Fruit fly (Drosophila melanogaster): ENCODE results near the gene TM9SF3.

The TM9SF3 gene

DNA sequence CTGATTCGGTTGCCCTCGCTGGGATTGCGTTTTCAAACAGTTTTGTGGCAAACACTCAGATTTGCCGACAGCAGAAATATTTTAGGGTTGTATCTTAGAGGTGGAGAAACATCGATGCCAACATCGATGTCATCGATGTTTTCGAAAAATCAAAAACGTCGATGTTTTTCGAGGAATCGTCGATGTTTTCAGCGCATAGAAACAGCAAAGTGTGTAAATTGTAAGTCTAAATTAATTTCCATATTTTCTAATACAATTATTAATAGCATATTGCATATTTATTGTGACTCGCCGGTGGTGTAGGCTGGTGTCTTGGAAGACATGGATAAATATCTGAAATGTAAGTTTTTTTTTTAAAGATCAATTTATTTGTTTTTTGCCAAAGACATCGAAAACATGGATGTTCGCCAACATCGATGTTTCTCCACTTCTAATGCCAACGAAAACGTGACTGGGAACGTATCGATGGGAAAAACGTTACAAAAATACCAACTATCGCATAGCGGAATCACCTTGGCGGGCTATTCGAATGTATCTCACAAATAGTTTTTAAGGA, at the start of gene TM9SF3:
Gene TM9SF3 (minus strand): TSS at position 120 of the 556 bp plus-strand sequence.
- TF ChIP-seq bab1 (GFP tag; optimal IDR thresholded peaks at IDR 0.05) (peak; percentile 12), CG12768 (GFP tag; optimal IDR thresholded peaks at IDR 0.05) (no peak), cic (GFP tag; optimal IDR thresholded peaks at IDR 0.05) (no peak), CG11617 (GFP tag; optimal IDR thresholded peaks at IDR 0.05) (peak; percentile 2), kay (GFP tag; ENCODE audit: borderline replicate concordance) (no peak), cnc (optimal IDR thresholded peaks at IDR 0.05) (no peak), CG1620 (GFP tag; optimal IDR thresholded peaks at IDR 0.05) (peak; percentile 51), Mnt (GFP tag; optimal IDR thresholded peaks at IDR 0.05) (peak; percentile 32), Hr96 (GFP tag; optimal IDR thresholded peaks at IDR 0.05) (peak; percentile 26), CG5204 (GFP tag; optimal IDR thresholded peaks at IDR 0.05) (peak; percentile 38), tj (GFP tag; optimal IDR thresholded peaks at IDR 0.05) (peak; percentile 43), Clk (GFP tag; optimal IDR thresholded peaks at IDR 0.05) (no peak), CG33017 (tag; optimal IDR thresholded peaks at IDR 0.05) (no peak), pad (GFP tag; optimal IDR thresholded peaks at IDR 0.05) (no peak), CG7045 (GFP tag; optimal IDR thresholded peaks at IDR 0.05) (no peak), Crg-1 (GFP tag; optimal IDR thresholded peaks at IDR 0.05) (no peak), toe (GFP tag; optimal IDR thresholded peaks at IDR 0.05) (peak; percentile 44), CG14711 (tag; optimal IDR thresholded peaks at IDR 0.05) (peak; percentile 90)

DNA sequence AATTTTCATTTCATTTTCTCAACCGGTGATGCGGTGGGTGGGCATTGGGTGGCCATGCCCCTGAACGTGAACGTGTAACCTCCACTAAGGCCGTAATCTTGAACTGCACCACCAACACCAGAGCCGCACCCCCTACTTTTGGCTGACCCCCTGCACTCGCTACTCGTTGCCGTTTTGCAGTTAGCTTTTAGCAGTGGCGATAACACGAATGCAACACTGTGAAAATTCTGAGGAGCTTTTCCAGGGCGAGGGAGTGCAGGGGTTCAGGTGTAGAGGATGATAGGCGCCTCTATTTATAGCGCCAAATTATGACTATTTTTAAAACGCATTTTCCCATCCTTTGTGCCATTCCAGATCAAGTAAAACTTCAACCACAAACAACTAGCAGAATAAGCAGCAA, 40.0 kb upstream of the TM9SF3 start:
- no peak for TF ChIP-seq CG1620 (GFP tag; optimal IDR thresholded peaks at IDR 0.05)
- no peak for TF ChIP-seq toe (GFP tag; optimal IDR thresholded peaks at IDR 0.05)
- no peak for TF ChIP-seq CG7045 (GFP tag; optimal IDR thresholded peaks at IDR 0.05)
- TF ChIP-seq CG14711 (tag; optimal IDR thresholded peaks at IDR 0.05) = peak; percentile 54
- TF ChIP-seq CG11617 (GFP tag; optimal IDR thresholded peaks at IDR 0.05) = no peak
- no peak for TF ChIP-seq Clk (GFP tag; optimal IDR thresholded peaks at IDR 0.05)
- peak; percentile 36 for TF ChIP-seq pad (GFP tag; optimal IDR thresholded peaks at IDR 0.05)
- peak; percentile 14 for TF ChIP-seq CG12768 (GFP tag; optimal IDR thresholded peaks at IDR 0.05)
- no peak for TF ChIP-seq ovo (GFP tag; optimal IDR thresholded peaks at IDR 0.05)
- TF ChIP-seq CG7101 (tag; optimal IDR thresholded peaks at IDR 0.05) = peak; percentile 29
- no peak for TF ChIP-seq kay (GFP tag; ENCODE audit: borderline replicate concordance)
- TF ChIP-seq CG33017 (tag; optimal IDR thresholded peaks at IDR 0.05) = peak; percentile 5
- TF ChIP-seq CG5204 (GFP tag; optimal IDR thresholded peaks at IDR 0.05) = no peak
- TF ChIP-seq Hr96 (GFP tag; optimal IDR thresholded peaks at IDR 0.05) = no peak
- no peak for TF ChIP-seq Crg-1 (GFP tag; optimal IDR thresholded peaks at IDR 0.05)
- TF ChIP-seq cic (GFP tag; optimal IDR thresholded peaks at IDR 0.05) = peak; percentile 73
- TF ChIP-seq Mnt (GFP tag; optimal IDR thresholded peaks at IDR 0.05) = peak; percentile 66
- TF ChIP-seq cnc (optimal IDR thresholded peaks at IDR 0.05) = no peak
- TF ChIP-seq bab1 (GFP tag; optimal IDR thresholded peaks at IDR 0.05) = no peak
- TF ChIP-seq tj (GFP tag; optimal IDR thresholded peaks at IDR 0.05) = no peak

DNA sequence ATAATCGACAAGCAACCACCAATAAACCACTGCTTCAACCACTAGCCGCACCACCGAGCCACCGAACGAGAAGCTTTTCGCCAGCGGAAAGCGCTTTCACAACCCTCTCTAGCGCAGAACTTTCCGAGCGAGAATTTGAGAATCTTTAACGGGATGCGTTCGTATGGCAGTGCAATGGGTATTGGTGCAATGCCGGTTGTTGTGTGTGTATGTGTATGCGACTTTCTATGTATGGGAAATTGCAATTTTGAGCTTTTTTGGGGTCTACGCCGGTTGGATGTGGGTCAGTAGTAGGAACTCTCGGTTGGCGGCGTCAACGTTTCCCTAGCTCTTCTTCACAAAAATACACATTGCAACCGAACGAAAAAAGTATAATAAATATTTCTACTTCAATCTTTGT, 39.1 kb upstream of the TM9SF3 start:
- no peak for TF ChIP-seq tj (GFP tag; optimal IDR thresholded peaks at IDR 0.05)
- TF ChIP-seq CG12768 (GFP tag; optimal IDR thresholded peaks at IDR 0.05) = peak; percentile 78
- no peak for TF ChIP-seq Crg-1 (GFP tag; optimal IDR thresholded peaks at IDR 0.05)
- peak; percentile 89 for TF ChIP-seq cic (GFP tag; optimal IDR thresholded peaks at IDR 0.05)
- no peak for TF ChIP-seq cnc (optimal IDR thresholded peaks at IDR 0.05)
- no peak for TF ChIP-seq Clk (GFP tag; optimal IDR thresholded peaks at IDR 0.05)
- TF ChIP-seq Hr96 (GFP tag; optimal IDR thresholded peaks at IDR 0.05) = no peak
- TF ChIP-seq CG5204 (GFP tag; optimal IDR thresholded peaks at IDR 0.05) = no peak
- peak; percentile 43 for TF ChIP-seq CG7045 (GFP tag; optimal IDR thresholded peaks at IDR 0.05)
- no peak for TF ChIP-seq toe (GFP tag; optimal IDR thresholded peaks at IDR 0.05)
- TF ChIP-seq Mnt (GFP tag; optimal IDR thresholded peaks at IDR 0.05) = peak; percentile 42
- TF ChIP-seq CG11617 (GFP tag; optimal IDR thresholded peaks at IDR 0.05) = no peak
- no peak for TF ChIP-seq CG14711 (tag; optimal IDR thresholded peaks at IDR 0.05)
- TF ChIP-seq CG33017 (tag; optimal IDR thresholded peaks at IDR 0.05) = no peak
- peak; percentile 81 for TF ChIP-seq kay (GFP tag; ENCODE audit: borderline replicate concordance)
- no peak for TF ChIP-seq bab1 (GFP tag; optimal IDR thresholded peaks at IDR 0.05)
- no peak for TF ChIP-seq ovo (GFP tag; optimal IDR thresholded peaks at IDR 0.05)
- TF ChIP-seq CG1620 (GFP tag; optimal IDR thresholded peaks at IDR 0.05) = no peak
- TF ChIP-seq CG7101 (tag; optimal IDR thresholded peaks at IDR 0.05) = peak; percentile 25
- TF ChIP-seq pad (GFP tag; optimal IDR thresholded peaks at IDR 0.05) = no peak

DNA sequence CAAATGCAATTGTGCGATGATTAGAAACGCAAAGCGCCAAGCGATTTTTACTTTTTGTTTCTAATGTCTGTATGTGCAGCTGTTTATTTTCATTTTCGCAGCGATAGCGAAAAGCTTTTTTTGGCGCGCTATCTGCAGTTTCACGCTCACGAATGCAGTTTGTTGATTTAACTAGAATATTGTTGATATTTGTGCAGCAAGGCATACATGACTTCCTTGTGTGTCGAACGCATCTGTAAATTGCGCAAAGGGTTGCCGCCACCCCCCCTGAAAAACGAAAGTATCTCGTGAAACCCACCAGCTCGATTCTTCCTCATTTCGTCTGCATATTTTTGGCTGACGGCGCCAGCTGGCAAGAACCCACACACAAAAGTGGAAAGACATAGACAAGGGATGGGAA, 37.8 kb upstream of the TM9SF3 start:
- TF ChIP-seq CG7101 (tag; optimal IDR thresholded peaks at IDR 0.05) (peak; percentile 60), CG1620 (GFP tag; optimal IDR thresholded peaks at IDR 0.05) (no peak), Hr96 (GFP tag; optimal IDR thresholded peaks at IDR 0.05) (peak; percentile 59), kay (GFP tag; ENCODE audit: borderline replicate concordance) (peak; percentile 74), CG7045 (GFP tag; optimal IDR thresholded peaks at IDR 0.05) (peak; percentile 49), CG12768 (GFP tag; optimal IDR thresholded peaks at IDR 0.05) (peak; percentile 56), ovo (GFP tag; optimal IDR thresholded peaks at IDR 0.05) (peak; percentile 54), CG11617 (GFP tag; optimal IDR thresholded peaks at IDR 0.05) (peak; percentile 48), Mnt (GFP tag; optimal IDR thresholded peaks at IDR 0.05) (peak; percentile 31), cnc (optimal IDR thresholded peaks at IDR 0.05) (no peak), CG5204 (GFP tag; optimal IDR thresholded peaks at IDR 0.05) (no peak), Clk (GFP tag; optimal IDR thresholded peaks at IDR 0.05) (no peak), pad (GFP tag; optimal IDR thresholded peaks at IDR 0.05) (no peak), bab1 (GFP tag; optimal IDR thresholded peaks at IDR 0.05) (no peak), CG33017 (tag; optimal IDR thresholded peaks at IDR 0.05) (peak; percentile 34), tj (GFP tag; optimal IDR thresholded peaks at IDR 0.05) (peak; percentile 22), cic (GFP tag; optimal IDR thresholded peaks at IDR 0.05) (peak; percentile 39), toe (GFP tag; optimal IDR thresholded peaks at IDR 0.05) (peak; percentile 31), Crg-1 (GFP tag; optimal IDR thresholded peaks at IDR 0.05) (no peak), CG14711 (tag; optimal IDR thresholded peaks at IDR 0.05) (no peak)

DNA sequence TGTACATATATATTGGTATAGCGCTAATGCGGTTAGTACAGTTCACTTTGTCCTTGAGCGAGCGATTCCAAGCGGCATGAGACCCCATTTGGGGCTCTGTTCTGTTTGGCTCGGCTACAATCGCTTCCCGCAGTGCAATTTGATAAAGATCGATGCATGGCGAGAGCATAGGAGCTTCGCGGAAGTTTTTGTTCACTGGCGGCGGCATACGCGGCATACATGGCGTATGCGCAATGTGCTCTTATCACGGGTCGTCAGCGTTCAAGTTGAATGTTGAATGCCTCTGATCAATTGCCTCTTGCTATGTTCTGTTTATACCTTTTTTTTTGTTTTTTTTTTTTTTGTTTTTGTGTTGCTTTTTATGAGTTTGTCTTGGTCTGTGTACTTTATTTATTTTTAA, 37.3 kb upstream of the TM9SF3 start:
- TF ChIP-seq Clk (GFP tag; optimal IDR thresholded peaks at IDR 0.05) (no peak), CG1620 (GFP tag; optimal IDR thresholded peaks at IDR 0.05) (no peak), CG12768 (GFP tag; optimal IDR thresholded peaks at IDR 0.05) (no peak), tj (GFP tag; optimal IDR thresholded peaks at IDR 0.05) (no peak), cic (GFP tag; optimal IDR thresholded peaks at IDR 0.05) (no peak), kay (GFP tag; ENCODE audit: borderline replicate concordance) (peak; percentile 44), CG7101 (tag; optimal IDR thresholded peaks at IDR 0.05) (no peak)

Data from whole organism, adult.